Worm (Caenorhabditis elegans): ENCODE measurements around the gene D2024.4.

Gene D2024.4

DNA sequence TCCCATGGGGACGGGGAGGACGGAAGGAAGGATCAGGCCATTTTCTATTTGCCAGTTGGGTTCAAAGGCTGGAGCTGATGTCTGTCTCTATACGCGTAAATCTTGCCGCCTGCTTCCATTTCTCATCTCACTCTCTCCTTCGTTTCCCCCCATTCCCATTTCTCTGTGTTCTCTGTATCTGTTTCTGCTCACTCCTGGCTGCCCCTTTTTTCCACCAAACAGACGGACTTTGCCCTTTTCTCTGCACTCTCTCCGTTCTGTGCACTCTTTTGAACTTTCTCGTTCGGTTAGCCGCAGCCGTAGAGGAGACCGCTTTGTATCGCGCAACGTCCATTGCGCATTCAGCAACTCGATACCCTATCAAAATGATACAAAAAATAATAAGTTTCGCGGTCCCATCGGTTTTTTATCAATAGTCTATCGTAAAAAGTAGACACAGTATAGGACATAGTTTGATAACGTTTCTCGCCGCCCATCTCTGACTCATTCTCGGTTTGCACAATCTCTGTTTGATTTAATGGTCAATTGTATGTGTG lies 4.4 kb downstream of the D2024.4 start (continued):
- TF ChIP-seq lin-35 (GFP tag; optimal IDR thresholded peaks at IDR 0.05): peak; percentile 35 to 36
- no peak for TF ChIP-seq nhr-11 (tag; optimal IDR thresholded peaks at IDR 0.05)
- peak in 2 of 3 experiments; percentile 35 to 68 for TF ChIP-seq ceh-82 (tag; optimal IDR thresholded peaks at IDR 0.05)
- TF ChIP-seq pag-3 (tag; optimal IDR thresholded peaks at IDR 0.05; ENCODE audit: borderline replicate concordance, insufficient read depth): no peak
- TF ChIP-seq unc-98 (GFP tag; IDR thresholded peaks at IDR 0.05): no peak; the same call in 1 of the 2 replicates
- no peak for TF ChIP-seq zip-4 (GFP tag; optimal IDR thresholded peaks at IDR 0.05)
- no peak for TF ChIP-seq vab-15 (tag; optimal IDR thresholded peaks at IDR 0.05)
- TF ChIP-seq nhr-85 (tag): peak; percentile 73
- peak in 2 of 6 experiments; percentile 67 to 79 for TF ChIP-seq elt-3 (tag; optimal IDR thresholded peaks at IDR 0.05)
- TF ChIP-seq nhr-19 (GFP tag; conservative IDR thresholded peaks at IDR 0.05): peak; percentile 51
- TF ChIP-seq pqm-1 (tag; optimal IDR thresholded peaks at IDR 0.05): no peak
- TF ChIP-seq fkh-8 (tag; optimal IDR thresholded peaks at IDR 0.05): peak; percentile 75
- TF ChIP-seq snpc-4 (tag; optimal IDR thresholded peaks at IDR 0.05): no peak
- TF ChIP-seq C04F5.9 (tag; optimal IDR thresholded peaks at IDR 0.05): no peak
- TF ChIP-seq lir-3 (tag; optimal IDR thresholded peaks at IDR 0.05; ENCODE audit: poor library complexity): no peak
- peak; percentile 55 for TF ChIP-seq nhr-77 (tag; optimal IDR thresholded peaks at IDR 0.05)
- TF ChIP-seq unc-130 (tag; optimal IDR thresholded peaks at IDR 0.05): peak; percentile 0
- TF ChIP-seq blmp-1 (tag; optimal IDR thresholded peaks at IDR 0.05): peak; percentile 56
- peak; percentile 90 for TF ChIP-seq lin-14 (GFP tag; optimal IDR thresholded peaks at IDR 0.05)
- no peak for TF ChIP-seq nhr-90 (tag; optimal IDR thresholded peaks at IDR 0.05; ENCODE audit: poor library complexity)
- TF ChIP-seq C34B4.2 (tag; optimal IDR thresholded peaks at IDR 0.05): no peak
- TF ChIP-seq aha-1 (tag; optimal IDR thresholded peaks at IDR 0.05): no peak
- TF ChIP-seq swsn-7 (tag; optimal IDR thresholded peaks at IDR 0.05): peak; percentile 46
- TF ChIP-seq hlh-4 (tag; optimal IDR thresholded peaks at IDR 0.05): no peak
- peak; percentile 39 to 53 for TF ChIP-seq efl-1 (optimal IDR thresholded peaks at IDR 0.05)
- TF ChIP-seq efl-1 (GFP tag; optimal IDR thresholded peaks at IDR 0.05 in 1 of 2): peak; percentile 2 to 83
- TF ChIP-seq egl-13 (tag; optimal IDR thresholded peaks at IDR 0.05): peak; percentile 48
- TF ChIP-seq ztf-11 (tag; optimal IDR thresholded peaks at IDR 0.05): no peak
- peak; percentile 7 for TF ChIP-seq unc-86 (tag; optimal IDR thresholded peaks at IDR 0.05)
- no peak for TF ChIP-seq fkh-4 (tag; optimal IDR thresholded peaks at IDR 0.05; ENCODE audit: borderline replicate concordance)
- no peak for TF ChIP-seq mef-2 (tag; optimal IDR thresholded peaks at IDR 0.05)
- TF ChIP-seq lin-15B (tag; optimal IDR thresholded peaks at IDR 0.05): no peak
- TF ChIP-seq hlh-17 (GFP tag; optimal IDR thresholded peaks at IDR 0.05; ENCODE audit: borderline replicate concordance): no peak
- no peak for TF ChIP-seq unc-62 (GFP tag; optimal IDR thresholded peaks at IDR 0.05)
- no peak for TF ChIP-seq ceh-8 (GFP tag; optimal IDR thresholded peaks at IDR 0.05)
- TF ChIP-seq snu-23 (GFP tag; optimal IDR thresholded peaks at IDR 0.05): peak; percentile 70
- peak; percentile 85 for TF ChIP-seq elt-2 (tag; optimal IDR thresholded peaks at IDR 0.05)
- no peak for TF ChIP-seq efl-3 (GFP tag; optimal IDR thresholded peaks at IDR 0.05)
- peak in 1 of 2 experiments; percentile 15 for TF ChIP-seq egl-27 (tag; optimal IDR thresholded peaks at IDR 0.05)
- TF ChIP-seq rnt-1 (tag; optimal IDR thresholded peaks at IDR 0.05): peak; percentile 76
- TF ChIP-seq ces-1 (GFP tag; optimal IDR thresholded peaks at IDR 0.05): no peak
- peak; percentile 36 for TF ChIP-seq jun-1 (tag; optimal IDR thresholded peaks at IDR 0.05)
- no peak for TF ChIP-seq hpl-2 (GFP tag; optimal IDR thresholded peaks at IDR 0.05)
- TF ChIP-seq nhr-20 (tag; optimal IDR thresholded peaks at IDR 0.05): peak; percentile 71
- TF ChIP-seq unc-30 (tag; optimal IDR thresholded peaks at IDR 0.05): no peak
- no peak for TF ChIP-seq C16A3.4 (tag; optimal IDR thresholded peaks at IDR 0.05)
- no peak for TF ChIP-seq ets-5 (GFP tag; IDR thresholded peaks at IDR 0.05)
- TF ChIP-seq F16B12.6 (tag; optimal IDR thresholded peaks at IDR 0.05): no peak
- TF ChIP-seq nhr-47 (tag; optimal IDR thresholded peaks at IDR 0.05): peak; percentile 57
- no peak for TF ChIP-seq sup-37 (GFP tag; optimal IDR thresholded peaks at IDR 0.05)
- TF ChIP-seq Y116A8C.19 (tag; optimal IDR thresholded peaks at IDR 0.05; ENCODE audit: borderline replicate concordance): no peak
- 0 out of 2 replicates have a peak, but pooled peaks have one; percentile 50 for TF ChIP-seq mab-9 (GFP tag; IDR thresholded peaks at IDR 0.05)

Measured in whole organism, L1 larva.